Fruit fly (Drosophila melanogaster) whole organism, embryonic: Measurements from ENCODE around the gene CG14406.
A peak's percentile ranks its signal among the peaks of the same experiment; 100 is the strongest.

Experiments
- Atf-2 ChIP-seq: fragments of 200-800 bp; sonication (Bioruptor generic); optimal IDR thresholded peaks from 2 replicates; lab custom pipeline; 2016; ENCODE audit warnings: missing biosample characterization, missing genetic modification characterization
- CG10462 ChIP-seq: fragments of 200-800 bp; sonication (Bioruptor generic); optimal IDR thresholded peaks from 2 replicates; lab custom pipeline; 2016; ENCODE audit warnings: missing biosample characterization, missing genetic modification characterization
- CG12236 ChIP-seq: fragments of 200-800 bp; sonication (Bioruptor generic); optimal IDR thresholded peaks from 2 replicates; lab custom pipeline; 2016; ENCODE audit warnings: missing biosample characterization, missing genetic modification characterization
- CG13424 ChIP-seq: fragments of 200-800 bp; sonication (Bioruptor generic); optimal IDR thresholded peaks from 2 replicates; lab custom pipeline; 2019; ENCODE audit warnings: missing biosample characterization, mild to moderate bottlenecking, missing genetic modification characterization, moderate library complexity
- CG16815 ChIP-seq: fragments of 200-800 bp; sonication (Bioruptor generic); optimal IDR thresholded peaks from 3 replicates; lab custom pipeline; 2017; ENCODE audit warnings: missing biosample characterization, mild to moderate bottlenecking, missing genetic modification characterization
- CG2116 ChIP-seq: fragments of 200-800 bp; sonication (Bioruptor generic); optimal IDR thresholded peaks from 3 replicates; lab custom pipeline; 2018; ENCODE audit warnings: missing biosample characterization, mild to moderate bottlenecking, missing genetic modification characterization
- CG2875 ChIP-seq: fragments of 200-800 bp; sonication (Bioruptor generic); optimal IDR thresholded peaks from 2 replicates; lab custom pipeline; 2017; ENCODE audit warnings: missing biosample characterization, mild to moderate bottlenecking, missing genetic modification characterization, missing genetic modification reagents
- CG31441 ChIP-seq: fragments of 200-800 bp; sonication (Bioruptor generic); IDR thresholded peaks from 2 replicates; pipeline ENCODE4 v1.3.6; 2022; ENCODE audit warnings: missing biosample characterization, missing genetic modification characterization
- CG34422 ChIP-seq: fragments of 200-800 bp; sonication (Bioruptor generic); IDR thresholded peaks from 3 replicates; pipeline ENCODE4 v1.3.6; 2022; ENCODE audit warnings: missing biosample characterization, missing genetic modification characterization
- CG4820 ChIP-seq: fragments of 200-800 bp; sonication (Bioruptor generic); optimal IDR thresholded peaks from 3 replicates; lab custom pipeline; 2016; ENCODE audit warnings: missing biosample characterization, missing genetic modification characterization
- CG7786 ChIP-seq: fragments of 200-800 bp; sonication (Bioruptor generic); optimal IDR thresholded peaks from 2 replicates; lab custom pipeline; 2016; ENCODE audit warnings: missing biosample characterization, missing genetic modification characterization
- CG9215 ChIP-seq: fragments of 200-800 bp; sonication (Bioruptor generic); IDR thresholded peaks from 2 replicates; pipeline ENCODE4 v1.3.6; 2022; ENCODE audit warnings: missing biosample characterization, missing genetic modification characterization
- CG9437 ChIP-seq: fragments of 200-800 bp; sonication (Bioruptor generic); optimal IDR thresholded peaks from 2 replicates; lab custom pipeline; 2018; ENCODE audit warnings: missing biosample characterization, mild to moderate bottlenecking, missing genetic modification characterization
- CG9727 ChIP-seq: fragments of 200-800 bp; sonication (Bioruptor generic); optimal IDR thresholded peaks from 3 replicates; lab custom pipeline; 2017; ENCODE audit warnings: missing biosample characterization, mild to moderate bottlenecking, missing genetic modification characterization
- CG9932 ChIP-seq: fragments of 200-800 bp; sonication (Bioruptor generic); IDR thresholded peaks from 2 replicates; pipeline ENCODE4 v1.3.6; 2022; ENCODE audit warnings: missing biosample characterization, missing genetic modification characterization
- CTCF ChIP-seq: fragments of 200-800 bp; sonication (Bioruptor generic); optimal IDR thresholded peaks from 2 replicates; lab custom pipeline; 2017; ENCODE audit warnings: missing biosample characterization, mild to moderate bottlenecking, missing genetic modification characterization, moderate library complexity
- Dek ChIP-seq: fragments of 200-800 bp; sonication (Bioruptor generic); optimal IDR thresholded peaks from 3 replicates; lab custom pipeline; 2019; ENCODE audit warnings: missing biosample characterization, mild to moderate bottlenecking, missing genetic modification characterization, moderate library complexity
- Doc2 ChIP-seq: fragments of 200-800 bp; sonication (Bioruptor generic); IDR thresholded peaks from 2 replicates; pipeline ENCODE4 v1.3.6; 2022; ENCODE audit warnings: missing biosample characterization, missing genetic modification characterization
- Mrtf ChIP-seq: fragments of 200-800 bp; sonication (Bioruptor generic); IDR thresholded peaks from 3 replicates; pipeline ENCODE4 v1.3.6; 2022; ENCODE audit warnings: missing biosample characterization, missing genetic modification characterization
- Nf-YC ChIP-seq: fragments of 200-800 bp; optimal IDR thresholded peaks from 3 replicates; lab custom pipeline; 2019; ENCODE audit warnings: missing biosample characterization, mild to moderate bottlenecking, missing genetic modification characterization, moderate library complexity
- Xrp1 ChIP-seq: fragments of 200-800 bp; sonication (Bioruptor generic); IDR thresholded peaks from 2 replicates; pipeline ENCODE4 v1.3.6; 2022; ENCODE audit warnings: missing biosample characterization, missing genetic modification characterization
- YL-1 ChIP-seq: fragments of 200-800 bp; sonication (Bioruptor generic); optimal IDR thresholded peaks from 3 replicates; lab custom pipeline; 2017; ENCODE audit warnings: missing biosample characterization, mild to moderate bottlenecking, missing genetic modification characterization
- abd-A ChIP-seq: fragments of 200-800 bp; sonication (Bioruptor generic); optimal IDR thresholded peaks from 3 replicates; lab custom pipeline; 2019; ENCODE audit warnings: missing biosample characterization, mild to moderate bottlenecking, missing genetic modification characterization, moderate library complexity
- az2 ChIP-seq: fragments of 200-800 bp; sonication (Bioruptor generic); optimal IDR thresholded peaks from 3 replicates; lab custom pipeline; 2016; ENCODE audit warnings: missing biosample characterization, missing genetic modification characterization
- crc ChIP-seq: fragments of 200-800 bp; sonication (Bioruptor generic); optimal IDR thresholded peaks from 2 replicates; lab custom pipeline; 2016; ENCODE audit warnings: missing biosample characterization, missing genetic modification characterization
- dysf ChIP-seq: fragments of 200-800 bp; sonication (Bioruptor generic); IDR thresholded peaks from 3 replicates; pipeline ENCODE4 v1.3.6; 2022; ENCODE audit warnings: missing biosample characterization, missing genetic modification characterization
- esg ChIP-seq: fragments of 200-800 bp; sonication (Bioruptor generic); conservative IDR thresholded peaks from 2 replicates; pipeline ENCODE4 v1.3.6; 2022; ENCODE audit warnings: missing biosample characterization, missing genetic modification characterization
- fd3F ChIP-seq: fragments of 200-800 bp; sonication (Bioruptor generic); optimal IDR thresholded peaks from 2 replicates; lab custom pipeline; 2018; ENCODE audit warnings: missing biosample characterization, mild to moderate bottlenecking, missing genetic modification characterization, moderate library complexity
- gsb-n ChIP-seq: fragments of 200-800 bp; sonication (Bioruptor generic); optimal IDR thresholded peaks from 3 replicates; lab custom pipeline; 2018; ENCODE audit warnings: missing biosample characterization, mild to moderate bottlenecking, missing genetic modification characterization
- h ChIP-seq: fragments of >200 bp; optimal IDR thresholded peaks from 2 replicates; lab custom pipeline; 2017
- ken ChIP-seq: fragments of 200-800 bp; sonication (Bioruptor generic); IDR thresholded peaks from 3 replicates; pipeline ENCODE4 v1.3.6; 2022; ENCODE audit warnings: missing biosample characterization, missing genetic modification characterization
- mam ChIP-seq: fragments of 200-800 bp; sonication (Bioruptor generic); optimal IDR thresholded peaks from 3 replicates; lab custom pipeline; 2016; ENCODE audit warnings: missing biosample characterization, missing genetic modification characterization
- nau ChIP-seq: fragments of 200-800 bp; sonication (Bioruptor generic); optimal IDR thresholded peaks from 3 replicates; lab custom pipeline; 2017; ENCODE audit warnings: missing biosample characterization, mild to moderate bottlenecking, missing genetic modification characterization, missing genetic modification reagents
- org-1 ChIP-seq: fragments of 200-800 bp; sonication (Bioruptor generic); optimal IDR thresholded peaks from 2 replicates; lab custom pipeline; 2017; ENCODE audit warnings: missing biosample characterization, missing genetic modification characterization
- pnt ChIP-seq: fragments of 200-800 bp; sonication (Bioruptor generic); optimal IDR thresholded peaks from 3 replicates; lab custom pipeline; 2016; ENCODE audit warnings: missing biosample characterization, missing genetic modification characterization
- pum ChIP-seq: fragments of 200-800 bp; sonication (Bioruptor generic); optimal IDR thresholded peaks from 2 replicates; lab custom pipeline; 2016; ENCODE audit warnings: missing biosample characterization, missing genetic modification characterization
- pzg ChIP-seq: fragments of 200-800 bp; sonication (Bioruptor generic); optimal IDR thresholded peaks from 3 replicates; lab custom pipeline; 2018; ENCODE audit warnings: missing biosample characterization, mild to moderate bottlenecking, missing genetic modification characterization, moderate library complexity
- ro ChIP-seq: fragments of 200-800 bp; sonication (Bioruptor generic); IDR thresholded peaks from 2 replicates; pipeline ENCODE4 v1.3.6; 2022; ENCODE audit warnings: missing biosample characterization, missing genetic modification characterization
- slou ChIP-seq: fragments of 200-800 bp; sonication (Bioruptor generic); optimal IDR thresholded peaks from 3 replicates; lab custom pipeline; 2016; ENCODE audit warnings: missing biosample characterization, missing genetic modification characterization
- sob ChIP-seq: fragments of 200-800 bp; sonication (Bioruptor generic); IDR thresholded peaks from 2 replicates; pipeline ENCODE4 v1.3.6; 2022; ENCODE audit warnings: missing biosample characterization, missing genetic modification characterization
- sug ChIP-seq: fragments of 200-800 bp; optimal IDR thresholded peaks from 2 replicates; lab custom pipeline; 2019; ENCODE audit warnings: missing biosample characterization, mild to moderate bottlenecking, missing genetic modification characterization, moderate library complexity
- tin ChIP-seq: fragments of 200-800 bp; sonication (Bioruptor generic); optimal IDR thresholded peaks from 3 replicates; lab custom pipeline; 2016; ENCODE audit warnings: missing biosample characterization, missing genetic modification characterization
- zen2 ChIP-seq: fragments of 200-800 bp; sonication (Bioruptor generic); IDR thresholded peaks from 3 replicates; pipeline ENCODE4 v1.3.6; 2022; ENCODE audit warnings: missing biosample characterization, missing genetic modification characterization; ENCODE audit not compliant: partially characterized antibody

Gene CG14406

DNA sequence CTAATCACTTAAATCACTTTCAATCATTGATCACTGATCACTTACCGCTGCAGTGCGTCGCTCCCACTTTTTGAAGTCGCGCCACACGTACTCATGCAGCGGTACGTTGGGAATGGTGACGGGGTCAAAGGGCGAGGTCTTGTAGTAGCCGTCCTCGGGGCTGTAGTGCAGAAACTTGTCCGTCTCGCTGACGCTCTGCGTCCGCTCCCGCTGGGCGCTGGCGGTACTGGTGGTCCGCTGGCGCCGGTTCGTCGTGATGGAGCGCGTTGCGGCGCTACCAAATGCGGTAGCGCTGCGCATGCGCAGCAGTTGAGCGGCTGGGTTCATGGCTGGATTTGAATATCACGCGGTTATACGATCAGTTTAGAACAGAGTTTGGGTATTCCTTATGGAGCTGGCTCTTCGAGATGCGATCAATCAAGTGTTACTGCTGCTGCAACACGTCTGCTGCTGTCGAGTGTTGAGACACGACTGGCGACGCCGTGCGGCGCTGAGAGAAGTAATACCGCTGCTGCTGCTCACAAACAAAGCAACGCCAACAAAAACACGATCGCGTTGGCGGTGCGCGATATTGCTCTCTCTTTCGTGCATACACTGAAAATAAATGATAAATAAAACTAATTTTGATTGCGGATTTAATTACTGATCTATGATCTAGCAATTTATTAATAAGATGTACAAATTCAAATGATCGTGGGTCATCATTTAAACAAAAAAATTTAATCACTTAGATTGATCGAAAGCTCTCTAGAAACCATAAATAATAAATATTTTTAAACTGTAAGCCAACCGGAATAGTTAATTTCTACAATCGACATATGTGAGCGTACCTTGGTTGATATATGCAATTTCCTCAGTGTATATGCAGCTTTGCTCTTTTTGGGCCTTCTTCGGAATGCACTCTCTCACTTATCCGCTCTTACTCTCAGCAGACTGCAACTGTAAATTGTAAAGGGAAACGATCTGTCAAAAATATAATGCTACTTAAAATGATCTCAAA, 39.9 kb upstream of the CG14406 start (continued):
- TF ChIP-seq nau, result peak; percentile 89
- TF ChIP-seq pnt, result peak; percentile 80
- peak; percentile 92 for TF ChIP-seq CG9437 (GFP tag; lab: Kevin White, UChicago)
- TF ChIP-seq YL-1, result peak; percentile 78
- TF ChIP-seq CG9932 (GFP tag; lab: Robert Waterston, UW), result peak; percentile 42; the same call in 1 of the 2 replicates
- TF ChIP-seq dysf (GFP tag; lab: Robert Waterston, UW), result peak; percentile 91
- TF ChIP-seq Mrtf, result peak; percentile 79
- peak; percentile 92 for TF ChIP-seq CG4820
- TF ChIP-seq fd3F, result peak; percentile 73
- peak; percentile 65 for TF ChIP-seq crc (GFP tag; lab: Kevin White, UChicago)
- peak; percentile 91 for TF ChIP-seq tin (GFP tag; lab: Kevin White, UChicago)
- TF ChIP-seq Atf-2 (GFP tag; lab: Kevin White, UChicago), result peak; percentile 86
- TF ChIP-seq CG10462 (GFP tag; lab: Kevin White, UChicago), result peak; percentile 95
- TF ChIP-seq pzg, result no peak
- TF ChIP-seq CG34422, result peak; percentile 88
- peak; percentile 88 for TF ChIP-seq pum
- peak; percentile 83 for TF ChIP-seq CG12236 (GFP tag; lab: Kevin White, UChicago)
- peak; percentile 96 for TF ChIP-seq CG9727 (GFP tag; lab: Kevin White, UChicago)
- TF ChIP-seq ro (GFP tag; lab: Robert Waterston, UW), result peak; percentile 78
- peak; percentile 97 for TF ChIP-seq CG13424 (tag; lab: Kevin White, UChicago)
- TF ChIP-seq CTCF (GFP tag; lab: Kevin White, UChicago), result peak; percentile 61
- TF ChIP-seq Nf-YC (tag; lab: Kevin White, UChicago), result peak; percentile 84
- peak; percentile 72 for TF ChIP-seq CG2116 (GFP tag; lab: Kevin White, UChicago)
- peak; percentile 96 for TF ChIP-seq Xrp1 (GFP tag; lab: Robert Waterston, UW)
- peak; percentile 36; the same call in 1 of the 2 replicates for TF ChIP-seq Doc2
- peak; percentile 79 for TF ChIP-seq sug (tag; lab: Kevin White, UChicago)
- TF ChIP-seq ken (GFP tag; lab: Robert Waterston, UW), result peak; percentile 84
- peak; percentile 75 for TF ChIP-seq mam (GFP tag; lab: Kevin White, UChicago)
- TF ChIP-seq CG7786 (GFP tag; lab: Kevin White, UChicago), result peak; percentile 70
- peak; percentile 92 for TF ChIP-seq CG2875 (GFP tag; lab: Kevin White, UChicago)
- no peak for TF ChIP-seq zen2 (GFP tag; lab: Robert Waterston, UW)
- peak; percentile 65 for TF ChIP-seq CG31441 (GFP tag; lab: Robert Waterston, UW)
- TF ChIP-seq az2, result peak; percentile 94
- TF ChIP-seq org-1 (GFP tag; lab: Kevin White, UChicago), result peak; percentile 91
- no peak for TF ChIP-seq h (lab: Kevin White, UChicago)
- peak; percentile 84 for TF ChIP-seq sob (GFP tag; lab: Robert Waterston, UW)
- TF ChIP-seq gsb-n, result peak; percentile 95
- TF ChIP-seq Dek (tag; lab: Kevin White, UChicago), result peak; percentile 81
- TF ChIP-seq CG16815, result peak; percentile 94
- peak; percentile 92 for TF ChIP-seq esg
- TF ChIP-seq slou, result peak; percentile 40
- peak; percentile 41 for TF ChIP-seq abd-A (tag; lab: Kevin White, UChicago)
- TF ChIP-seq CG9215 (GFP tag; lab: Robert Waterston, UW), result peak; percentile 67
